Worm (Caenorhabditis elegans): ENCODE data around the gene W04B5.3.

W04B5.3 gene

ce11 chrIII:2458742-2459141 lies 40.4 kb downstream of the W04B5.3 start, which contains the start of gene E02H9.3:
TSS of gene E02H9.3 (plus strand) at chrIII:2459042.
- TF ChIP-seq fos-1 (tag; optimal IDR thresholded peaks at IDR 0.05), result peak; percentile 44

ce11 chrIII:2468202-2468601 lies 49.9 kb downstream of the W04B5.3 start, which contains the start of the genes E02H9.9 and E02H9.1:
TSS of gene E02H9.9 (minus strand) at chrIII:2468302.
TSS of gene E02H9.1 (plus strand) at chrIII:2468486.
- no peak for TF ChIP-seq mdl-1 (tag; optimal IDR thresholded peaks at IDR 0.05)
- no peak for TF ChIP-seq crh-2 (tag; optimal IDR thresholded peaks at IDR 0.05)
- no peak for TF ChIP-seq lin-39 (tag; optimal IDR thresholded peaks at IDR 0.05)
- no peak for TF ChIP-seq sma-9 (GFP tag; optimal IDR thresholded peaks at IDR 0.05)
- TF ChIP-seq sma-9 (tag; optimal IDR thresholded peaks at IDR 0.05), result no peak
- no peak for TF ChIP-seq snpc-4 (tag; optimal IDR thresholded peaks at IDR 0.05)
- no peak for TF ChIP-seq unc-62 (GFP tag; optimal IDR thresholded peaks at IDR 0.05)
- TF ChIP-seq nhr-23 (tag; optimal IDR thresholded peaks at IDR 0.05), result no peak
- TF ChIP-seq nhr-25 (tag; optimal IDR thresholded peaks at IDR 0.05), result no peak
- TF ChIP-seq zag-1 (tag; optimal IDR thresholded peaks at IDR 0.05), result no peak
- TF ChIP-seq unc-39 (tag; optimal IDR thresholded peaks at IDR 0.05), result no peak
- TF ChIP-seq gmeb-1 (tag; optimal IDR thresholded peaks at IDR 0.05), result no peak
- no peak for TF ChIP-seq ztf-4 (tag; optimal IDR thresholded peaks at IDR 0.05)
- TF ChIP-seq lin-11 (tag; optimal IDR thresholded peaks at IDR 0.05), result no peak
- no peak for TF ChIP-seq skn-1 (tag; optimal IDR thresholded peaks at IDR 0.05)

ce11 chrIII:2471855-2472254 lies 53.5 kb downstream of the W04B5.3 start:
- no peak for TF ChIP-seq peb-1 (tag; optimal IDR thresholded peaks at IDR 0.05)
- no peak for TF ChIP-seq sma-9 (GFP tag; optimal IDR thresholded peaks at IDR 0.05)
- no peak for TF ChIP-seq sma-9 (tag; optimal IDR thresholded peaks at IDR 0.05)
- TF ChIP-seq unc-55 (GFP tag; optimal IDR thresholded peaks at IDR 0.05), result peak; percentile 83
- no peak for TF ChIP-seq nhr-6 (tag; optimal IDR thresholded peaks at IDR 0.05)
- peak; percentile 2 for TF ChIP-seq mab-5 (tag; optimal IDR thresholded peaks at IDR 0.05)
- TF ChIP-seq C34F6.9 (tag; optimal IDR thresholded peaks at IDR 0.05), result peak; percentile 75
- TF ChIP-seq dmd-4 (tag; optimal IDR thresholded peaks at IDR 0.05), result no peak
- peak; percentile 57 for TF ChIP-seq ztf-4 (tag; optimal IDR thresholded peaks at IDR 0.05)
- TF ChIP-seq lin-11 (tag; optimal IDR thresholded peaks at IDR 0.05), result peak; percentile 46
- no peak for TF ChIP-seq nhr-25 (tag; optimal IDR thresholded peaks at IDR 0.05)
- peak; percentile 81 for TF ChIP-seq nhr-129 (tag; optimal IDR thresholded peaks at IDR 0.05)
- no peak for TF ChIP-seq ZK546.5 (tag; optimal IDR thresholded peaks at IDR 0.05)
- TF ChIP-seq gmeb-1 (tag; optimal IDR thresholded peaks at IDR 0.05), result peak; percentile 45
- TF ChIP-seq mbf-1 (tag; optimal IDR thresholded peaks at IDR 0.05), result no peak
- TF ChIP-seq sma-3 (GFP tag; optimal IDR thresholded peaks at IDR 0.05), result no peak
- TF ChIP-seq nhr-23 (tag; optimal IDR thresholded peaks at IDR 0.05), result no peak
- no peak for TF ChIP-seq snpc-4 (tag; optimal IDR thresholded peaks at IDR 0.05)
- TF ChIP-seq elt-1 (tag; optimal IDR thresholded peaks at IDR 0.05), result no peak
- peak; percentile 70 for TF ChIP-seq lin-13 (GFP tag; optimal IDR thresholded peaks at IDR 0.05)
- no peak for TF ChIP-seq nhr-237 (tag; optimal IDR thresholded peaks at IDR 0.05)
- TF ChIP-seq nhr-77 (tag; optimal IDR thresholded peaks at IDR 0.05), result no peak
- TF ChIP-seq mdl-1 (tag; optimal IDR thresholded peaks at IDR 0.05), result peak in 1 of 2 experiments; percentile 41
- TF ChIP-seq blmp-1 (tag; optimal IDR thresholded peaks at IDR 0.05; ENCODE audit: insufficient read depth), result peak; percentile 21
- no peak for TF ChIP-seq nhr-11 (tag; optimal IDR thresholded peaks at IDR 0.05)
- TF ChIP-seq crh-2 (tag; optimal IDR thresholded peaks at IDR 0.05), result peak; percentile 29
- peak; percentile 72 for TF ChIP-seq fos-1 (tag; optimal IDR thresholded peaks at IDR 0.05)
- peak in 1 of 2 experiments; percentile 67 for TF ChIP-seq lsy-2 (tag; optimal IDR thresholded peaks at IDR 0.05)

Data from whole organism, L2 larva.